Worm (Caenorhabditis elegans) whole organism, L3 larva: Measurements from ENCODE around the gene Y44A6D.3.

Experiments used
- aly-2 ChIP-seq: fragments of 150-350 bp; optimal IDR thresholded peaks from 2 replicates; lab custom pipeline; 2014; ENCODE audit warnings: missing biosample characterization, missing genetic modification characterization
- ama-1 ChIP-seq: fragments of 150-350 bp; optimal IDR thresholded peaks from 2 replicates; lab custom pipeline; 2018
- ceh-16 ChIP-seq: sonication (generic microtip); optimal IDR thresholded peaks from 2 replicates; lab custom pipeline; 2017; ENCODE audit warnings: missing biosample characterization, missing genetic modification characterization
- ceh-28 ChIP-seq: fragments of 150-350 bp; optimal IDR thresholded peaks from 2 replicates; lab custom pipeline; 2014; ENCODE audit warnings: missing biosample characterization, missing genetic modification reagents, missing genetic modification characterization
- ceh-9 ChIP-seq: sonication (generic microtip); optimal IDR thresholded peaks from 2 replicates; lab custom pipeline; 2018; ENCODE audit warnings: missing biosample characterization, missing genetic modification characterization
- egl-27 ChIP-seq: sonication (generic microtip); optimal IDR thresholded peaks from 4 replicates; lab custom pipeline; 2017; ENCODE audit warnings: missing biosample characterization, missing genetic modification reagents, missing genetic modification characterization
- elt-1 ChIP-seq: fragments of 150-350 bp; optimal IDR thresholded peaks from 2 replicates; lab custom pipeline; 2014; ENCODE audit warnings: missing biosample characterization, missing genetic modification characterization
- elt-2 ChIP-seq: sonication (generic microtip); optimal IDR thresholded peaks from 2 replicates; lab custom pipeline; 2016; ENCODE audit warnings: missing genetic modification reagents, mild to moderate bottlenecking, missing genetic modification characterization, missing compliant biosample characterization
- elt-3 ChIP-seq, 3 experiments: fragments of 150-350 bp in 1 of 3; sonication (generic microtip) in 2 of 3; optimal IDR thresholded peaks; 2 replicates in 2 of 3; 4 replicates in 1 of 3; lab custom pipeline; 2014 to 2017; ENCODE audit warnings: missing biosample characterization in 3 of 3, missing genetic modification characterization in 3 of 3
- fkh-10 ChIP-seq: sonication (generic microtip); optimal IDR thresholded peaks from 2 replicates; lab custom pipeline; 2017; ENCODE audit warnings: missing biosample characterization, missing genetic modification reagents, missing genetic modification characterization
- fkh-2 ChIP-seq: fragments of 150-350 bp; optimal IDR thresholded peaks from 2 replicates; lab custom pipeline; 2014; ENCODE audit warnings: missing biosample characterization, missing genetic modification reagents, missing genetic modification characterization
- fos-1 ChIP-seq: fragments of 150-350 bp; optimal IDR thresholded peaks from 2 replicates; lab custom pipeline; 2014; ENCODE audit warnings: missing biosample characterization, missing genetic modification characterization
- hmg-11 ChIP-seq: sonication (generic microtip); optimal IDR thresholded peaks from 2 replicates; lab custom pipeline; 2016; ENCODE audit warnings: missing genetic modification characterization, missing compliant biosample characterization
- lin-15B ChIP-seq: fragments of 150-350 bp; optimal IDR thresholded peaks from 2 replicates; lab custom pipeline; 2014; ENCODE audit warnings: missing biosample characterization, missing genetic modification characterization
- lin-39 ChIP-seq: fragments of 150-350 bp; optimal IDR thresholded peaks from 2 replicates; lab custom pipeline; 2018; ENCODE audit warnings: missing biosample characterization, missing genetic modification reagents, missing genetic modification characterization
- lsy-12 ChIP-seq: sonication (generic microtip); optimal IDR thresholded peaks from 2 replicates; lab custom pipeline; 2016; ENCODE audit warnings: mild to moderate bottlenecking, missing genetic modification characterization, missing compliant biosample characterization
- mdl-1 ChIP-seq: fragments of 150-350 bp; optimal IDR thresholded peaks from 2 replicates; lab custom pipeline; 2014; ENCODE audit warnings: missing biosample characterization, missing genetic modification characterization
- nfya-1 ChIP-seq: sonication (generic microtip); optimal IDR thresholded peaks from 2 replicates; lab custom pipeline; 2017; ENCODE audit warnings: missing genetic modification characterization, mild to moderate bottlenecking, missing compliant biosample characterization, antibody characterized with exemption, moderate library complexity; ENCODE audit not compliant: insufficient read depth
- nhr-12 ChIP-seq: fragments of 150-350 bp; optimal IDR thresholded peaks from 2 replicates; lab custom pipeline; 2014; ENCODE audit warnings: missing biosample characterization, missing genetic modification characterization
- nhr-23 ChIP-seq: fragments of 150-350 bp; optimal IDR thresholded peaks from 2 replicates; lab custom pipeline; 2014; ENCODE audit warnings: missing biosample characterization, missing genetic modification reagents, missing genetic modification characterization
- nhr-25 ChIP-seq: sonication (generic microtip); optimal IDR thresholded peaks from 2 replicates; lab custom pipeline; 2017; ENCODE audit warnings: missing biosample characterization, missing genetic modification characterization
- nhr-28 ChIP-seq: fragments of 150-350 bp; optimal IDR thresholded peaks from 2 replicates; lab custom pipeline; 2014; ENCODE audit warnings: missing biosample characterization, missing genetic modification characterization
- nhr-76 ChIP-seq: fragments of 150-350 bp; sonication (generic microtip); optimal IDR thresholded peaks from 5 replicates; lab custom pipeline; 2014; ENCODE audit warnings: missing biosample characterization, missing genetic modification characterization
- nhr-77 ChIP-seq: fragments of 150-350 bp; optimal IDR thresholded peaks from 2 replicates; lab custom pipeline; 2014; ENCODE audit warnings: missing biosample characterization, missing genetic modification characterization
- pha-4 ChIP-seq: fragments of 150-350 bp; optimal IDR thresholded peaks from 2 replicates; lab custom pipeline; 2014; ENCODE audit warnings: missing biosample characterization, missing genetic modification reagents, missing genetic modification characterization
- pqm-1 ChIP-seq: fragments of 150-350 bp; optimal IDR thresholded peaks from 2 replicates; lab custom pipeline; 2017; ENCODE audit warnings: missing biosample characterization, missing genetic modification characterization, inconsistent platforms
- sea-2 ChIP-seq: fragments of 150-350 bp; sonication (generic microtip); optimal IDR thresholded peaks from 4 replicates; lab custom pipeline; 2014; ENCODE audit warnings: missing biosample characterization, missing genetic modification reagents, missing genetic modification characterization
- skn-1 ChIP-seq: fragments of 150-350 bp; optimal IDR thresholded peaks from 2 replicates; lab custom pipeline; 2014; ENCODE audit warnings: missing biosample characterization, missing genetic modification characterization
- snpc-4 ChIP-seq: fragments of 150-350 bp; optimal IDR thresholded peaks from 2 replicates; lab custom pipeline; 2014; ENCODE audit warnings: missing biosample characterization, missing genetic modification characterization
- tbx-2 ChIP-seq: sonication (generic microtip); optimal IDR thresholded peaks from 2 replicates; lab custom pipeline; 2016; ENCODE audit warnings: mild to moderate bottlenecking, missing genetic modification characterization, missing compliant biosample characterization
- unc-39 ChIP-seq: sonication (generic microtip); optimal IDR thresholded peaks from 4 replicates; lab custom pipeline; 2017; ENCODE audit warnings: missing biosample characterization, missing genetic modification characterization
- unc-62 ChIP-seq: fragments of 150-350 bp; sonication (generic microtip); optimal IDR thresholded peaks from 4 replicates; lab custom pipeline; 2014; ENCODE audit warnings: missing biosample characterization, missing genetic modification reagents, missing genetic modification characterization
- ztf-11 ChIP-seq: fragments of 150-350 bp; optimal IDR thresholded peaks from 2 replicates; lab custom pipeline; 2014; ENCODE audit warnings: missing biosample characterization, missing genetic modification characterization

Gene Y44A6D.3

ce11 chrV:20773647-20774046, 18.6 kb downstream of the Y44A6D.3 start, which contains the start of gene F38A6.5:
Gene F38A6.5, minus strand, starts transcription at chrV:20773747.
- TF ChIP-seq elt-3 (tag; optimal IDR thresholded peaks at IDR 0.05; lab: Kevin White, UChicago) (no peak), ceh-28 (tag; lab: Kevin White, UChicago) (peak; percentile 2)

- TF ChIP-seq lsy-12 (tag; lab: Kevin White, UChicago) (no peak), lin-39 (tag; lab: Kevin White, UChicago) (no peak), tbx-2 (no peak), nhr-25 (tag; lab: Kevin White, UChicago) (no peak), elt-3 (tag; optimal IDR thresholded peaks at IDR 0.05; lab: Kevin White, UChicago) (no peak), lin-15B (no peak), snpc-4 (tag; lab: Kevin White, UChicago) (no peak), nfya-1 (tag; lab: Kevin White, UChicago) (no peak), aly-2 (tag; lab: Kevin White, UChicago) (no peak), unc-62 (GFP tag; lab: Kevin White, UChicago) (peak; percentile 24), nhr-28 (tag; lab: Kevin White, UChicago) (no peak), ztf-11 (no peak), fos-1 (tag; lab: Kevin White, UChicago) (no peak), skn-1 (no peak), sea-2 (GFP tag; lab: Kevin White, UChicago) (no peak), nhr-23 (tag; lab: Kevin White, UChicago) (peak; percentile 2)
- TF ChIP-seq, all 47 proteins: peak for 2
Measured at ce11 chrV:20771702-20772101, 20.5 kb downstream of the Y44A6D.3 start.

ce11 chrV:20770846-20771245, 21.4 kb downstream of the Y44A6D.3 start:
- no peak for TF ChIP-seq elt-3 (tag; optimal IDR thresholded peaks at IDR 0.05; lab: Kevin White, UChicago)
- no peak for TF ChIP-seq tbx-2
- TF ChIP-seq aly-2 (tag; lab: Kevin White, UChicago), result no peak
- TF ChIP-seq fos-1 (tag; lab: Kevin White, UChicago), result no peak
- TF ChIP-seq nhr-76 (tag; lab: Kevin White, UChicago), result no peak
- TF ChIP-seq pqm-1 (tag; lab: Kevin White, UChicago), result peak; percentile 37
- no peak for TF ChIP-seq hmg-11 (tag; lab: Kevin White, UChicago)
- peak; percentile 71 for TF ChIP-seq elt-2
- no peak for TF ChIP-seq fkh-2 (tag; lab: Kevin White, UChicago)
- TF ChIP-seq nhr-28 (tag; lab: Kevin White, UChicago), result no peak
- TF ChIP-seq ceh-16 (tag; lab: Kevin White, UChicago), result no peak
- no peak for TF ChIP-seq elt-1 (tag; lab: Kevin White, UChicago)
- no peak for TF ChIP-seq egl-27
- TF ChIP-seq lsy-12 (tag; lab: Kevin White, UChicago), result no peak
- TF ChIP-seq, all 47 proteins: peak for 2

ce11 chrV:20770061-20770460, 22.2 kb downstream of the Y44A6D.3 start, which contains the start of gene elp-1:
Gene elp-1, minus strand, starts transcription at chrV:20770161.
- TF ChIP-seq fkh-2 (tag; lab: Kevin White, UChicago) (no peak), lin-15B (no peak), nhr-77 (tag; lab: Kevin White, UChicago) (no peak), nhr-25 (tag; lab: Kevin White, UChicago) (no peak), ceh-9 (tag; lab: Kevin White, UChicago) (no peak), unc-39 (tag; lab: Kevin White, UChicago) (no peak), mdl-1 (tag; lab: Kevin White, UChicago) (no peak), fos-1 (tag; lab: Kevin White, UChicago) (no peak), elt-1 (tag; lab: Kevin White, UChicago) (no peak), hmg-11 (tag; lab: Kevin White, UChicago) (no peak), ama-1 (lab: Kevin White, UChicago) (no peak), aly-2 (tag; lab: Kevin White, UChicago) (no peak), nhr-12 (tag; lab: Kevin White, UChicago) (no peak), egl-27 (no peak), lsy-12 (tag; lab: Kevin White, UChicago) (no peak), fkh-10 (GFP tag; lab: Kevin White, UChicago) (no peak)

- TF ChIP-seq pha-4 (tag; lab: Kevin White, UChicago), result no peak
Measured at ce11 chrV:20763192-20763591, 29.0 kb downstream of the Y44A6D.3 start.
